Worm (Caenorhabditis elegans): Measurements from ENCODE around the gene rpl-36.

The rpl-36 gene

DNA sequence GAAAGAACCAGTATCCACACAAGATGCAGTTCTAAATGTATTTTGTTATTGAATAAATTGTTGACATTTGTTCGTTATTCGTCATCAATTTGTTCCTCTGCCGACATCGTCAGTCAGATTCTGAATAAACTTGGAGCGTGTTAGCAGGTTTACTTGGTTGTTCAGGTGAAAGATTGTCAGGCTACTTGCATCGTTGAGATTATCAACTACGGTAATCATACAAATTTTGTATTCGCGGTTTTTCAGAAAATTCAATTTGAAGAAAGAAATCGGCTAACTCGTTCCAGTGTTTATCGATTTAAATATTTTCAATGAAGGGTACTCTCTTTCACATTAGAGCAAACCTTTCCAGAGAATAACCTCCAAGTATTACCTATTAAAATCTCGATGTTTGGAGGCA is 29.7 kb downstream of the rpl-36 start, which contains the start of gene R151.2:
TSS of gene R151.2 (plus strand) at position 247 of the 400 bp plus-strand sequence.
- no peak for TF ChIP-seq mdl-1 (tag; optimal IDR thresholded peaks at IDR 0.05)
- no peak for TF ChIP-seq unc-55 (GFP tag; optimal IDR thresholded peaks at IDR 0.05)
- no peak for TF ChIP-seq peb-1 (tag; optimal IDR thresholded peaks at IDR 0.05)
- TF ChIP-seq blmp-1 (tag; optimal IDR thresholded peaks at IDR 0.05; ENCODE audit: insufficient read depth), result no peak
- no peak for TF ChIP-seq ceh-82 (tag; optimal IDR thresholded peaks at IDR 0.05)
- no peak for TF ChIP-seq unc-62 (GFP tag; optimal IDR thresholded peaks at IDR 0.05)
- no peak for TF ChIP-seq lsy-2 (tag; optimal IDR thresholded peaks at IDR 0.05)
- TF ChIP-seq nhr-237 (tag; optimal IDR thresholded peaks at IDR 0.05), result no peak
- no peak for TF ChIP-seq lin-39 (tag; optimal IDR thresholded peaks at IDR 0.05)
- TF ChIP-seq gmeb-1 (tag; optimal IDR thresholded peaks at IDR 0.05), result no peak
- no peak for TF ChIP-seq nhr-21 (tag; optimal IDR thresholded peaks at IDR 0.05)
- TF ChIP-seq sem-4 (tag; optimal IDR thresholded peaks at IDR 0.05), result no peak

DNA sequence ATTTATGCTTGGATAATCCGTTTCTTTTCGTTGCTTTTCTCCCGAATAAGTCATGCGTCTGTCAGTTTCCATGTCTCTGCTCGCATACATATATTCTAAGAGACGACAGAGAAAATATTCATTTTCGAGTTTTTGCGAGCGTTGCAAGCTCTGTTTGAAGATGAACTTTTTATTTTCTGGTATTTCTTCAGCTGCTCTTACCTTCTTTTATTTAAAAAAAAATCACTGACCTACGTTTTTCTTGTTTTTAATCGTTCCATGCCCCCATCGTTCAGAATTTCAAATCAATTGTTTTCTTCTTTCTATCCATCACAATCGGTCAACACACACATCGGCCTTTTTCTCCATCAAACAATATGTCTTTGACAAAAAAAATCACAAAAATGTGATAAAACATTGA is 30.4 kb downstream of the rpl-36 start:
- TF ChIP-seq mdl-1 (tag; optimal IDR thresholded peaks at IDR 0.05) (no peak), unc-55 (GFP tag; optimal IDR thresholded peaks at IDR 0.05) (peak; percentile 22), F13H6.1 (tag; optimal IDR thresholded peaks at IDR 0.05) (no peak)

DNA sequence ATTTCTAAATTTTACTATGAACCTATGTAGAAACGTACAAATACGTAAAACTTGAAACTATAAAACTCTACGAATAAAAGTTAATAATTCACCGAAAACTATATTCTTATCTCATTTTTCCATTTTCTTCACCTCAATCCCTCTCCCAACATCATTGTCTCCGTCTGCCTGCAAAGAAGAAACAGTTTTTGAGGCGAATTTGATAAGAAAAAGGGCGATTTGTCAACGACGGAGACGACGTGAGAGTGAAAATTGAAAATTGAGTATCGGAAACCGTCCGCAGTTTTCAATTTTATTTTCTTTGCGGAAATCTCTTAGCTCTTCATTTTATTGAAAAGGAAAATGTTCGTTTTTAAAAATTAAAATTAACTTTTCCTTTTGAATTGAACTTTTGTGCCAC is 32.0 kb downstream of the rpl-36 start:
- TF ChIP-seq egl-27 (tag; optimal IDR thresholded peaks at IDR 0.05), result no peak
- peak; percentile 62 for TF ChIP-seq fos-1 (tag; optimal IDR thresholded peaks at IDR 0.05)
- TF ChIP-seq gmeb-1 (tag; optimal IDR thresholded peaks at IDR 0.05), result peak; percentile 19
- TF ChIP-seq skn-1 (tag; optimal IDR thresholded peaks at IDR 0.05), result no peak

DNA sequence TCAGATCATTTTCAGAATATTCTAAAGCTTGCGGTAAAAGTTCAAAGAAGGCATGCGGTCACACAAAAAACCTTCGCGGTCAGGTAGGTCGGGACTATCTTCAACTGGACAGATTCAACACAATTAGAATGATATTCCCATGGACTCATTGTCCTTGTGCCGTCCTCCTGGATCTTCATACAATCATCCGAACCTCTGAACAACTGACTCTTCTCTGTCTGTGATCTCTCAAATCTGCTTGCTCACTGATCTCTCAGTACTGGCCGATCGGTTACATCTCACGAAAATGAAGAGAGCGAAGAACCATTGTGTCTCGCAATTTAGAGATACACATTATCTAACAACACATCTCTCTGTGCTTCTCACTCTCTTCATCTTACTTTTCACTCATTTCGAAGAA is 35.5 kb downstream of the rpl-36 start:
- peak in 1 of 2 experiments; percentile 16 for TF ChIP-seq lsy-2 (tag; optimal IDR thresholded peaks at IDR 0.05)
- TF ChIP-seq sma-9 (GFP tag; optimal IDR thresholded peaks at IDR 0.05), result peak; percentile 19
- no peak for TF ChIP-seq sma-9 (tag; optimal IDR thresholded peaks at IDR 0.05)
- TF ChIP-seq ZK546.5 (tag; optimal IDR thresholded peaks at IDR 0.05), result no peak
- TF ChIP-seq nhr-129 (tag; optimal IDR thresholded peaks at IDR 0.05), result peak; percentile 55
- TF ChIP-seq F13H6.1 (tag; optimal IDR thresholded peaks at IDR 0.05), result peak; percentile 13

DNA sequence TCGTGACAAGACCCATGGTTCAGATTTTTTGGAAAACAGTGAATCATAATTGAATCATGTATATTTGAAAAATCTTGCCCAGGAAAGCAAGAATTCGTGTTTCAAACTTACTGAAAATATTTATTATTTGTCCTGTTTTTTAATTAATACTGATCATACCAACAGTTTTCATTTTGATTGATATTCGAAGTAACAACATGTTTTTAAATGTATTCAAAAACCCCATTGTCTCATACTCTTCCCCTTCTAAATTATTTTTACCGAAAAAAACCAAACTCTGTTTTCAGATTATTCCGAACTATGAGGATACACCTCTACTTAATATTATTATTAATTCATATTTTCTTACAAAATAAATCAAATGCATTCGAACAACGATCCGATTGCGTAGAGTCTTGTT is 36.2 kb downstream of the rpl-36 start, which contains the start of gene R151.1:
TSS of gene R151.1 (plus strand) at position 301 of the 400 bp plus-strand sequence.
- TF ChIP-seq gmeb-1 (tag; optimal IDR thresholded peaks at IDR 0.05), result no peak
- no peak for TF ChIP-seq snpc-4 (tag; optimal IDR thresholded peaks at IDR 0.05)
- TF ChIP-seq nhr-129 (tag; optimal IDR thresholded peaks at IDR 0.05), result no peak
- TF ChIP-seq Y55F3AM.14 (GFP tag; optimal IDR thresholded peaks at IDR 0.05), result no peak
- no peak for TF ChIP-seq peb-1 (tag; optimal IDR thresholded peaks at IDR 0.05)
- no peak for TF ChIP-seq dmd-4 (tag; optimal IDR thresholded peaks at IDR 0.05)
- TF ChIP-seq ama-1 (optimal IDR thresholded peaks at IDR 0.05), result no peak
- no peak for TF ChIP-seq nhr-21 (tag; optimal IDR thresholded peaks at IDR 0.05)
- TF ChIP-seq nhr-10 (tag; optimal IDR thresholded peaks at IDR 0.05), result no peak
- no peak for TF ChIP-seq lin-39 (tag; optimal IDR thresholded peaks at IDR 0.05)
- TF ChIP-seq skn-1 (tag; optimal IDR thresholded peaks at IDR 0.05), result no peak
- TF ChIP-seq lin-11 (tag; optimal IDR thresholded peaks at IDR 0.05), result no peak
- no peak for TF ChIP-seq F13H6.1 (tag; optimal IDR thresholded peaks at IDR 0.05)

DNA sequence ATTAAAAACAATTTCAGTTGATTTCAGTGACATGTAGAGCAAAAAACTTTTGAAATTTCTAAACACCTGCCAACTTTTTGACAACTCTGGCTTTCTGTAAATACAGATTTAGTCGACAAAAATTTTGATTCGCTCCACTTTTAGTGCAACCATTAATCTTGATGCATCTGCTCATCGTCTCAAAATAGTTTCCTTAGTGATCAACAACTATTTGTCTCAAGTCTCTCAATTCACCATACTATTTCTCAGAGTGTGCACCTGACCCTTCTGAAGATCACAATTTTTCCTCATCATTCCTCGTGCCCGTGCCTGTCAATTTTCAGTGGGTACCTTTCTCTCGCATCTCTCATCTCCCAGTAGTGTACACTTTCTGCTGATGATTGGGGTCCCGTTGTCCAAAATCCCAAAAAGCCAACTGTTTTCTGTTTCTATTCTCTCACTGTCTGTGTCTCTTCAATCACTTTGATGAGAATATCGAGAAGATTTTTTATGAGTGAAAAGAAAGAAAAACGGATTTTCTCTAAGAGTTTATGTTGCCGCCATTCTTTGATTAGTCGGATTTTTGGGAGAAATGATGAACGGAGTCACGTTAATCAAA is 37.0 kb downstream of the rpl-36 start:
- TF ChIP-seq mbf-1 (tag; optimal IDR thresholded peaks at IDR 0.05), result no peak
- TF ChIP-seq F13H6.1 (tag; optimal IDR thresholded peaks at IDR 0.05), result peak; percentile 85
- no peak for TF ChIP-seq elt-1 (tag; optimal IDR thresholded peaks at IDR 0.05)
- no peak for TF ChIP-seq ZK546.5 (tag; optimal IDR thresholded peaks at IDR 0.05)
- peak; percentile 54 for TF ChIP-seq lin-13 (GFP tag; optimal IDR thresholded peaks at IDR 0.05)
- TF ChIP-seq sem-4 (tag; optimal IDR thresholded peaks at IDR 0.05), result peak; percentile 54
- no peak for TF ChIP-seq lin-39 (tag; optimal IDR thresholded peaks at IDR 0.05)
- no peak for TF ChIP-seq zag-1 (tag; optimal IDR thresholded peaks at IDR 0.05)
- TF ChIP-seq skn-1 (tag; optimal IDR thresholded peaks at IDR 0.05), result no peak
- peak; percentile 37 for TF ChIP-seq unc-62 (GFP tag; optimal IDR thresholded peaks at IDR 0.05)
- no peak for TF ChIP-seq Y55F3AM.14 (GFP tag; optimal IDR thresholded peaks at IDR 0.05)
- no peak for TF ChIP-seq nhr-12 (tag; optimal IDR thresholded peaks at IDR 0.05)
- no peak for TF ChIP-seq lin-11 (tag; optimal IDR thresholded peaks at IDR 0.05)
- no peak for TF ChIP-seq nhr-11 (tag; optimal IDR thresholded peaks at IDR 0.05)
- TF ChIP-seq elt-3 (tag; optimal IDR thresholded peaks at IDR 0.05), result no peak
- no peak for TF ChIP-seq nhr-25 (tag; optimal IDR thresholded peaks at IDR 0.05)
- TF ChIP-seq gmeb-1 (tag; optimal IDR thresholded peaks at IDR 0.05), result no peak
- TF ChIP-seq lsy-2 (tag; optimal IDR thresholded peaks at IDR 0.05), result peak in 1 of 2 experiments; percentile 68
- TF ChIP-seq blmp-1 (tag; optimal IDR thresholded peaks at IDR 0.05; ENCODE audit: insufficient read depth), result no peak
- no peak for TF ChIP-seq ama-1 (optimal IDR thresholded peaks at IDR 0.05)
- no peak for TF ChIP-seq ceh-16 (tag; optimal IDR thresholded peaks at IDR 0.05)
- no peak for TF ChIP-seq peb-1 (tag; optimal IDR thresholded peaks at IDR 0.05)
- TF ChIP-seq nhr-10 (tag; optimal IDR thresholded peaks at IDR 0.05), result no peak
- no peak for TF ChIP-seq unc-55 (GFP tag; optimal IDR thresholded peaks at IDR 0.05)
- no peak for TF ChIP-seq nhr-6 (tag; optimal IDR thresholded peaks at IDR 0.05)
- peak; percentile 84 for TF ChIP-seq nhr-129 (tag; optimal IDR thresholded peaks at IDR 0.05)
- no peak for TF ChIP-seq nhr-77 (tag; optimal IDR thresholded peaks at IDR 0.05)
- TF ChIP-seq C34F6.9 (tag; optimal IDR thresholded peaks at IDR 0.05), result peak; percentile 66
- no peak for TF ChIP-seq snpc-4 (tag; optimal IDR thresholded peaks at IDR 0.05)
- TF ChIP-seq mdl-1 (tag; optimal IDR thresholded peaks at IDR 0.05), result no peak
- TF ChIP-seq unc-39 (tag; optimal IDR thresholded peaks at IDR 0.05), result no peak
